Worm (Caenorhabditis elegans) whole organism, early embryonic: ENCODE results near the gene fdgt-2.

Source experiments
- B0310.2 ChIP-seq: sonication (generic microtip); optimal IDR thresholded peaks from 2 replicates; lab custom pipeline; 2016; ENCODE audit warnings: mild to moderate bottlenecking, missing genetic modification characterization, missing compliant biosample characterization
- F13C5.2 ChIP-seq: sonication (generic microtip); optimal IDR thresholded peaks from 2 replicates; lab custom pipeline; 2017; ENCODE audit warnings: mild to moderate bottlenecking, missing genetic modification characterization, inconsistent platforms, missing compliant biosample characterization
- aly-1 ChIP-seq: sonication (generic microtip); optimal IDR thresholded peaks from 2 replicates; lab custom pipeline; 2016; ENCODE audit warnings: missing genetic modification characterization, missing compliant biosample characterization
- ama-1 ChIP-seq: fragments of 150-350 bp; optimal IDR thresholded peaks from 2 replicates; lab custom pipeline; 2014
- ceh-13 ChIP-seq: fragments of 200-800 bp; sonication (Bioruptor generic); optimal IDR thresholded peaks from 2 replicates; lab custom pipeline; 2018; ENCODE audit warnings: mild to moderate bottlenecking, missing genetic modification characterization, missing compliant biosample characterization
- ceh-36 ChIP-seq: sonication (generic microtip); optimal IDR thresholded peaks from 2 replicates; lab custom pipeline; 2016; ENCODE audit warnings: missing genetic modification characterization, inconsistent platforms, missing compliant biosample characterization
- ets-7 ChIP-seq: sonication (generic microtip); optimal IDR thresholded peaks from 2 replicates; lab custom pipeline; 2016; ENCODE audit warnings: missing genotype, missing genetic modification characterization, missing compliant biosample characterization
- flt-1 ChIP-seq: fragments of 200-800 bp; sonication (Bioruptor generic); IDR thresholded peaks from 2 replicates; pipeline ENCODE4 v1.3.6; 2022; ENCODE audit warnings: missing genetic modification characterization, missing compliant biosample characterization
- hmbx-1 ChIP-seq: sonication (generic microtip); optimal IDR thresholded peaks from 2 replicates; lab custom pipeline; 2016; ENCODE audit warnings: mild to moderate bottlenecking, missing genetic modification characterization, missing compliant biosample characterization
- hmg-4 ChIP-seq: fragments of 200-800 bp; sonication (Bioruptor generic); optimal IDR thresholded peaks from 2 replicates; lab custom pipeline; 2018; ENCODE audit warnings: mild to moderate bottlenecking, missing genetic modification characterization, missing compliant biosample characterization
- hnd-1 ChIP-seq: sonication (generic microtip); optimal IDR thresholded peaks from 2 replicates; lab custom pipeline; 2016; ENCODE audit warnings: missing genetic modification characterization, missing compliant biosample characterization
- pes-1 ChIP-seq: fragments of 200-800 bp; sonication (Bioruptor generic); IDR thresholded peaks from 2 replicates; pipeline ENCODE4 v1.3.6; 2022; ENCODE audit warnings: missing genetic modification reagents, missing genetic modification characterization, missing compliant biosample characterization
- scrt-1 ChIP-seq: fragments of 200-800 bp; sonication (Bioruptor generic); IDR thresholded peaks from 2 replicates; pipeline ENCODE4 v1.3.6; 2022; ENCODE audit warnings: missing genetic modification characterization, missing compliant biosample characterization
- sea-1 ChIP-seq: fragments of 200-800 bp; sonication (Bioruptor generic); conservative IDR thresholded peaks from 2 replicates; pipeline ENCODE4 v1.3.6; 2022; ENCODE audit warnings: missing genetic modification characterization, missing compliant biosample characterization
- tbx-11 ChIP-seq: fragments of 200-800 bp; sonication (Bioruptor generic); IDR thresholded peaks from 2 replicates; pipeline ENCODE4 v1.3.6; 2022; ENCODE audit warnings: missing genetic modification characterization, missing compliant biosample characterization
- tbx-37 ChIP-seq: fragments of 200-800 bp; sonication (Bioruptor generic); conservative IDR thresholded peaks from 2 replicates; pipeline ENCODE4 v1.3.6; 2022; ENCODE audit warnings: missing genetic modification reagents, missing genetic modification characterization, missing compliant biosample characterization
- tra-4 ChIP-seq: sonication (generic microtip); optimal IDR thresholded peaks from 2 replicates; lab custom pipeline; 2017; ENCODE audit warnings: missing genetic modification characterization, missing compliant biosample characterization

The fdgt-2 gene

ce11 chrII:8417059-8417668 is at the start of gene fdgt-2:
Gene fdgt-2 (plus strand): TSS chrII:8417618.
- no peak for TF ChIP-seq ceh-36 (tag; lab: Kevin White, UChicago)
- no peak for TF ChIP-seq tbx-11 (GFP tag; lab: Robert Waterston, UW)
- TF ChIP-seq hmg-4 (GFP tag; lab: Kevin White, UChicago): no peak
- TF ChIP-seq B0310.2 (tag; lab: Kevin White, UChicago): no peak
- TF ChIP-seq aly-1 (tag; lab: Kevin White, UChicago): no peak
- TF ChIP-seq tra-4 (tag; lab: Kevin White, UChicago): no peak
- no peak for TF ChIP-seq pes-1 (GFP tag; lab: Robert Waterston, UW)
- no peak for TF ChIP-seq ets-7 (tag; lab: Kevin White, UChicago)

DNA sequence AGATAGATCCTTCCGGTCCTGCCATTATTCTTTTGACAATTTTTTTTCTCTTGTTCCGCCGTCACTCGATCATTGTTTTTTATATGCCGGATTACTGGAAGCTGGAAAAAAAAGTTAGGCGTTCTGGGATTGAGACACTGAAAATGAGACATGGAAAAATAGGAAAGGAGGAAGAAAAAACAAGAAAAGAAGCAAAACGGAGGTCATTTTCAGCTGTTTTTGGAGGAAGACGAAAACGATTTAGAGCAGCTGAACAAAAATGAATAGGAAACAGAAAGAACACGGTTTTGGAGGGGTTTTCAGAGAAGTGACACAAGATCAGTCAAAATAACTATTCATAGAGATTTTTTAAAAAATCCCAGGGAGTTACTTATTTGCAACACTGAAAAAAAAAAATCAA is 48.4 kb upstream of the fdgt-2 start, which contains the start of gene amt-3:
Gene amt-3 (minus strand): TSS at position 101 of the 400 bp plus-strand sequence.
- TF ChIP-seq hmg-4 (GFP tag; lab: Kevin White, UChicago) (no peak), hnd-1 (tag; lab: Kevin White, UChicago) (no peak), ama-1 (lab: Kevin White, UChicago) (no peak), tra-4 (tag; lab: Kevin White, UChicago) (no peak), ets-7 (tag; lab: Kevin White, UChicago) (no peak), scrt-1 (GFP tag; lab: Robert Waterston, UW) (no peak), pes-1 (GFP tag; lab: Robert Waterston, UW) (no peak), tbx-11 (GFP tag; lab: Robert Waterston, UW) (no peak), hmbx-1 (tag; lab: Kevin White, UChicago) (no peak), F13C5.2 (tag; lab: Kevin White, UChicago) (no peak), flt-1 (no peak), B0310.2 (tag; lab: Kevin White, UChicago) (no peak), ceh-36 (tag; lab: Kevin White, UChicago) (no peak), aly-1 (tag; lab: Kevin White, UChicago) (no peak), ceh-13 (no peak), sea-1 (GFP tag; lab: Robert Waterston, UW) (no peak), tbx-37 (GFP tag; lab: Robert Waterston, UW) (no peak)

- TF ChIP-seq tbx-11 (GFP tag; lab: Robert Waterston, UW) (no peak), flt-1 (no peak), aly-1 (tag; lab: Kevin White, UChicago) (no peak), F13C5.2 (tag; lab: Kevin White, UChicago) (no peak), hnd-1 (tag; lab: Kevin White, UChicago) (no peak)
Observed at ce11 chrII:8370194-8370593, 47.2 kb upstream of the fdgt-2 start.

DNA sequence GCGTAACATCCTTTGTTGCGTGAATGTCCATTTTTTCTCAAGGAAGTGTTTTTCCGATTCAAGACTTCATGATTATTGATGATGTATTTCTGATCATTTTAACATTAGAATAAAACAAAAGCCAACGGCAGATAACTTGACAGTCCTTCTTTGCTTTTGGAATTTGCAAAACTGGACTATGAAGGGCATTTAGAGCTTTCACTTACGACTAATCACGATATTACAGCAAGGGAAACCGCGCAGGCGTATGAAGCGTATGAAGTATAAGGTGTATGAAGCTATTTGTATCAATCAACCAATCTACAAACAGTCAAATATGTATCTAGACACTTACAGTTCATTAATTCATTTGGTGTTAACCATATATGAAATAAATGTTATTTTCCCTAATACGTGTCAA is 39.7 kb upstream of the fdgt-2 start:
- TF ChIP-seq sea-1 (GFP tag; lab: Robert Waterston, UW) (no peak), aly-1 (tag; lab: Kevin White, UChicago) (no peak), hmg-4 (GFP tag; lab: Kevin White, UChicago) (no peak), tbx-37 (GFP tag; lab: Robert Waterston, UW) (no peak)

ce11 chrII:8380188-8380587 is 37.2 kb upstream of the fdgt-2 start:
- TF ChIP-seq hmg-4 (GFP tag; lab: Kevin White, UChicago) (no peak), tra-4 (tag; lab: Kevin White, UChicago) (no peak), pes-1 (GFP tag; lab: Robert Waterston, UW) (no peak), scrt-1 (GFP tag; lab: Robert Waterston, UW) (no peak), B0310.2 (tag; lab: Kevin White, UChicago) (no peak), tbx-11 (GFP tag; lab: Robert Waterston, UW) (no peak), ceh-36 (tag; lab: Kevin White, UChicago) (no peak), hmbx-1 (tag; lab: Kevin White, UChicago) (no peak), aly-1 (tag; lab: Kevin White, UChicago) (no peak), sea-1 (GFP tag; lab: Robert Waterston, UW) (no peak), tbx-37 (GFP tag; lab: Robert Waterston, UW) (no peak), ets-7 (tag; lab: Kevin White, UChicago) (no peak), flt-1 (no peak), hnd-1 (tag; lab: Kevin White, UChicago) (no peak), ceh-13 (no peak), F13C5.2 (tag; lab: Kevin White, UChicago) (no peak), ama-1 (lab: Kevin White, UChicago) (no peak)

DNA sequence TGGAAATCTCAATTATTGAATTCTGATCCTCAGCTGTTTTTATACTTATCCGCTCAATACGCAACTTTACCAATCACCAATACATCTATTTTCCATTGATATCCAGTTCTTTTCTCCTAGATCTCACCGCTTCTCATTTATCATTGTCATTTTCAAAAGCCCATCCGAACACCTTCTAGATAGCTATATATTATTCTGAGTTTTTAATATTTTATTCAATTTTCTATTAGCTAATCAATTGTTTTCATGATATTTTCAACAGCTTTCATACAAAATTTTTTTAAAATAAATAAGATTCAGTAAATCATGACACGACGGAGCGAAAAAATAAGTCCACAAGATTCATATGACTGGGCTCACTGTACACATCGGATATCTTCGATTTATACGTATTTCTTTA is 36.2 kb upstream of the fdgt-2 start, which contains the start of gene F49E12.12:
Gene F49E12.12 (plus strand): TSS at position 301 of the 400 bp plus-strand sequence.
- TF ChIP-seq hnd-1 (tag; lab: Kevin White, UChicago): no peak
- TF ChIP-seq hmg-4 (GFP tag; lab: Kevin White, UChicago): no peak
- TF ChIP-seq ets-7 (tag; lab: Kevin White, UChicago): no peak
- no peak for TF ChIP-seq ceh-13
- no peak for TF ChIP-seq scrt-1 (GFP tag; lab: Robert Waterston, UW)
- TF ChIP-seq hmbx-1 (tag; lab: Kevin White, UChicago): no peak
- TF ChIP-seq sea-1 (GFP tag; lab: Robert Waterston, UW): no peak
- no peak for TF ChIP-seq aly-1 (tag; lab: Kevin White, UChicago)
- TF ChIP-seq F13C5.2 (tag; lab: Kevin White, UChicago): no peak

DNA sequence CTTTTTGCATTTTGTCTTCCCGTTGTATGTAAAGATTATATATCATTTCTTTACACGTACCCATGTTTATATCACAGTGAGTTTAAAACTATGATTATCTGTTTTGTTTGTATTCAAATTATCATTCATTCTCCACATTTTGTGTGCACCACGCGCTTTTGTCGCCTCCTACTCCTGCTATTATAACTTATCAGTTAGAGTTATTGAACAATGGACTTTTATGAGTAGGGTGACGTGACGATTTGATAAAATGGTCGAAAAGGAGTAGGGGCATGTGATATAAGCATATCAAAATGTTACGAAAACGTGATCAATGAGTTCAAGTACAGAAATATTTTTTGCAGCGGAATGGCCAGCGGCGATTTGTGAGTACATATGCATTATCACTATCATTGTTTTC is 34.5 kb upstream of the fdgt-2 start:
- TF ChIP-seq ceh-36 (tag; lab: Kevin White, UChicago) (no peak), ets-7 (tag; lab: Kevin White, UChicago) (no peak), hmbx-1 (tag; lab: Kevin White, UChicago) (no peak), B0310.2 (tag; lab: Kevin White, UChicago) (no peak), F13C5.2 (tag; lab: Kevin White, UChicago) (no peak), aly-1 (tag; lab: Kevin White, UChicago) (no peak), ceh-13 (no peak), flt-1 (no peak), scrt-1 (GFP tag; lab: Robert Waterston, UW) (no peak), tbx-11 (GFP tag; lab: Robert Waterston, UW) (no peak), pes-1 (GFP tag; lab: Robert Waterston, UW) (no peak), hmg-4 (GFP tag; lab: Kevin White, UChicago) (no peak), hnd-1 (tag; lab: Kevin White, UChicago) (no peak), tra-4 (tag; lab: Kevin White, UChicago) (no peak), ama-1 (lab: Kevin White, UChicago) (no peak), tbx-37 (GFP tag; lab: Robert Waterston, UW) (no peak), sea-1 (GFP tag; lab: Robert Waterston, UW) (no peak)
